Fruit fly (Drosophila melanogaster) ovary, adult (tissue): ENCODE data around the gene CG31174.

Experiments used
- CG17801 ChIP-seq: fragments of 200-800 bp; optimal IDR thresholded peaks from 2 replicates; lab custom pipeline; 2019; ENCODE audit warnings: missing biosample characterization, mild to moderate bottlenecking, missing genetic modification characterization, moderate library complexity; ENCODE audit not compliant: partially characterized antibody

Gene CG31174

dm6 chr3R:21837069-21837977 is 32.0 kb downstream of the CG31174 start:
- no peak for TF ChIP-seq CG17801 (GFP tag; lab: Kevin White, UChicago)

dm6 chr3R:21836614-21837013 is 32.7 kb downstream of the CG31174 start:
- no peak for TF ChIP-seq CG17801 (GFP tag; lab: Kevin White, UChicago)

- TF ChIP-seq CG17801 (GFP tag; lab: Kevin White, UChicago), result no peak
Measured at dm6 chr3R:21836201-21836504, 33.2 kb downstream of the CG31174 start.

- no peak for TF ChIP-seq CG17801 (GFP tag; lab: Kevin White, UChicago)
Measured at dm6 chr3R:21835388-21836200, 33.7 kb downstream of the CG31174 start.

- TF ChIP-seq CG17801 (GFP tag; lab: Kevin White, UChicago), result no peak
Measured at dm6 chr3R:21834234-21835070, 34.9 kb downstream of the CG31174 start.

- TF ChIP-seq CG17801 (GFP tag; lab: Kevin White, UChicago), result no peak
Measured at dm6 chr3R:21832203-21832602, 37.1 kb downstream of the CG31174 start, which contains the start of gene Gr93a. TSS of gene Gr93a (plus strand) at chr3R:21832503.

- no peak for TF ChIP-seq CG17801 (GFP tag; lab: Kevin White, UChicago)
Measured at dm6 chr3R:21831040-21831439, 38.3 kb downstream of the CG31174 start.

- TF ChIP-seq CG17801 (GFP tag; lab: Kevin White, UChicago), result no peak
Measured at dm6 chr3R:21830303-21830707, 39.0 kb downstream of the CG31174 start.

- no peak for TF ChIP-seq CG17801 (GFP tag; lab: Kevin White, UChicago)
Measured at dm6 chr3R:21829487-21829957, 39.8 kb downstream of the CG31174 start.

- no peak for TF ChIP-seq CG17801 (GFP tag; lab: Kevin White, UChicago)
Measured at dm6 chr3R:21828785-21829486, 40.4 kb downstream of the CG31174 start.

dm6 chr3R:21828040-21828526 is 41.2 kb downstream of the CG31174 start:
- no peak for TF ChIP-seq CG17801 (GFP tag; lab: Kevin White, UChicago)

dm6 chr3R:21827453-21828039 is 41.8 kb downstream of the CG31174 start:
- TF ChIP-seq CG17801 (GFP tag; lab: Kevin White, UChicago), result no peak

- no peak for TF ChIP-seq CG17801 (GFP tag; lab: Kevin White, UChicago)
Measured at dm6 chr3R:21825775-21826558, 43.3 kb downstream of the CG31174 start.
